Fruit fly (Drosophila melanogaster) whole organism, embryonic: ENCODE data around the gene CG13113.
A peak's percentile ranks its signal among the peaks of the same experiment; 100 is the strongest.

Experiments used
- ATbp ChIP-seq: fragments of 200-800 bp; sonication (Bioruptor generic); optimal IDR thresholded peaks from 2 replicates; lab custom pipeline; 2017; ENCODE audit warnings: missing biosample characterization, mild to moderate bottlenecking, missing genetic modification characterization, missing genetic modification reagents
- Asciz ChIP-seq: fragments of 200-800 bp; sonication (Bioruptor generic); optimal IDR thresholded peaks from 2 replicates; lab custom pipeline; 2017; ENCODE audit warnings: missing biosample characterization, mild to moderate bottlenecking, missing genetic modification characterization, missing genetic modification reagents
- Atf6 ChIP-seq: fragments of 200-800 bp; sonication (Bioruptor generic); IDR thresholded peaks from 2 replicates; pipeline ENCODE4 v1.3.6; 2022; ENCODE audit warnings: missing biosample characterization, missing genetic modification characterization
- CG10321 ChIP-seq: fragments of 200-800 bp; sonication (Bioruptor generic); IDR thresholded peaks from 2 replicates; pipeline ENCODE4 v1.3.6; 2022; ENCODE audit warnings: missing biosample characterization, missing genetic modification characterization
- CG10366 ChIP-seq: fragments of 200-800 bp; sonication (Bioruptor generic); IDR thresholded peaks from 2 replicates; pipeline ENCODE4 v1.3.6; 2022; ENCODE audit warnings: missing biosample characterization, missing genetic modification characterization
- CG12071 ChIP-seq: fragments of 200-800 bp; sonication (Bioruptor generic); optimal IDR thresholded peaks from 3 replicates; lab custom pipeline; 2018; ENCODE audit warnings: missing biosample characterization, mild to moderate bottlenecking, missing genetic modification characterization
- CG12236 ChIP-seq: fragments of 200-800 bp; sonication (Bioruptor generic); optimal IDR thresholded peaks from 2 replicates; lab custom pipeline; 2016; ENCODE audit warnings: missing biosample characterization, missing genetic modification characterization
- CG14965 ChIP-seq: fragments of 200-800 bp; sonication (Bioruptor generic); optimal IDR thresholded peaks from 2 replicates; lab custom pipeline; 2016; ENCODE audit warnings: missing biosample characterization, missing genetic modification characterization, borderline replicate concordance
- CG15073 ChIP-seq: fragments of 200-800 bp; sonication (Bioruptor generic); optimal IDR thresholded peaks from 2 replicates; lab custom pipeline; 2016; ENCODE audit warnings: missing biosample characterization, missing genetic modification characterization
- CG17361 ChIP-seq: fragments of 200-800 bp; sonication (Bioruptor generic); IDR thresholded peaks from 3 replicates; pipeline ENCODE4 v1.3.6; 2022; ENCODE audit warnings: missing biosample characterization, missing genetic modification characterization
- CG17385 ChIP-seq: fragments of 200-800 bp; sonication (Bioruptor generic); optimal IDR thresholded peaks from 3 replicates; lab custom pipeline; 2018; ENCODE audit warnings: missing biosample characterization, mild to moderate bottlenecking, missing genetic modification characterization
- CG2889 ChIP-seq: fragments of 200-800 bp; sonication (Bioruptor generic); IDR thresholded peaks from 3 replicates; pipeline ENCODE4 v1.3.6; 2022; ENCODE audit warnings: missing biosample characterization, missing genetic modification characterization
- CG31365 ChIP-seq: fragments of 200-800 bp; sonication (Bioruptor generic); optimal IDR thresholded peaks from 2 replicates; lab custom pipeline; 2018; ENCODE audit warnings: missing biosample characterization, mild to moderate bottlenecking, missing genetic modification characterization
- CG31441 ChIP-seq: fragments of 200-800 bp; sonication (Bioruptor generic); IDR thresholded peaks from 2 replicates; pipeline ENCODE4 v1.3.6; 2022; ENCODE audit warnings: missing biosample characterization, missing genetic modification characterization
- CG32767 ChIP-seq: fragments of 200-800 bp; sonication (Bioruptor generic); IDR thresholded peaks from 2 replicates; pipeline ENCODE4 v1.3.6; 2022; ENCODE audit warnings: missing biosample characterization, missing genetic modification characterization
- CG43689 ChIP-seq: fragments of 200-800 bp; sonication (Bioruptor generic); IDR thresholded peaks from 2 replicates; pipeline ENCODE4 v1.3.6; 2022; ENCODE audit warnings: missing biosample characterization, missing genetic modification characterization
- CG6175 ChIP-seq: fragments of 200-800 bp; sonication (Bioruptor generic); IDR thresholded peaks from 3 replicates; pipeline ENCODE4 v1.3.6; 2022; ENCODE audit warnings: missing biosample characterization, missing genetic modification characterization
- CG7556 ChIP-seq: fragments of 200-800 bp; sonication (Bioruptor generic); optimal IDR thresholded peaks from 2 replicates; lab custom pipeline; 2017; ENCODE audit warnings: missing biosample characterization, mild to moderate bottlenecking, missing genetic modification characterization
- CG7963 ChIP-seq: fragments of 200-800 bp; sonication (Bioruptor generic); IDR thresholded peaks from 3 replicates; pipeline ENCODE4 v1.3.6; 2022; ENCODE audit warnings: missing biosample characterization, missing genetic modification characterization; ENCODE audit not compliant: partially characterized antibody
- CG8359 ChIP-seq: fragments of 200-800 bp; sonication (Bioruptor generic); optimal IDR thresholded peaks from 2 replicates; lab custom pipeline; 2017; ENCODE audit warnings: missing biosample characterization, mild to moderate bottlenecking, missing genetic modification characterization, borderline replicate concordance
- CG9876 ChIP-seq: fragments of 200-800 bp; sonication (Bioruptor generic); optimal IDR thresholded peaks from 2 replicates; lab custom pipeline; 2016; ENCODE audit warnings: missing biosample characterization, missing genetic modification characterization
- Chrac-16 ChIP-seq: fragments of 200-800 bp; sonication (Bioruptor generic); optimal IDR thresholded peaks from 3 replicates; lab custom pipeline; 2016; ENCODE audit warnings: missing biosample characterization, missing genetic modification characterization
- D19A ChIP-seq: fragments of 200-800 bp; optimal IDR thresholded peaks from 3 replicates; lab custom pipeline; 2019; ENCODE audit warnings: missing biosample characterization, mild to moderate bottlenecking, missing genetic modification characterization, moderate library complexity
- Deaf1 ChIP-seq: fragments of 200-800 bp; optimal IDR thresholded peaks from 3 replicates; lab custom pipeline; 2019; ENCODE audit warnings: missing biosample characterization, mild to moderate bottlenecking, missing genetic modification characterization, moderate library complexity
- Dref ChIP-seq: fragments of 200-800 bp; sonication (Bioruptor generic); IDR thresholded peaks from 2 replicates; pipeline ENCODE4 v1.3.6; 2022; ENCODE audit warnings: missing biosample characterization, missing genetic modification characterization
- H2.0 ChIP-seq: fragments of 200-800 bp; sonication (Bioruptor generic); IDR thresholded peaks from 2 replicates; pipeline ENCODE4 v1.3.6; 2022; ENCODE audit warnings: missing biosample characterization, missing genetic modification characterization
- Hr3 ChIP-seq: fragments of 200-800 bp; sonication (Bioruptor generic); optimal IDR thresholded peaks from 3 replicates; lab custom pipeline; 2016; ENCODE audit warnings: missing biosample characterization, missing genetic modification characterization
- Hr51 ChIP-seq, 2 experiments: fragments of 200-800 bp; sonication (Bioruptor generic); optimal IDR thresholded peaks; 2 replicates in 1 of 2; 3 replicates in 1 of 2; lab custom pipeline; 2016 to 2018; ENCODE audit warnings: missing biosample characterization in 2 of 2, missing genetic modification characterization in 2 of 2, mild to moderate bottlenecking in 1 of 2, moderate library complexity in 1 of 2
- Jarid2 ChIP-seq: fragments of 200-800 bp; sonication (Bioruptor generic); optimal IDR thresholded peaks from 3 replicates; lab custom pipeline; 2017; ENCODE audit warnings: mild to moderate bottlenecking, missing biosample characterization, missing genetic modification reagents, missing genetic modification characterization
- Lhr ChIP-seq: fragments of 200-800 bp; sonication (Bioruptor generic); optimal IDR thresholded peaks from 3 replicates; lab custom pipeline; 2017; ENCODE audit warnings: mild to moderate bottlenecking, missing biosample characterization, missing genetic modification reagents, missing genetic modification characterization
- NFAT ChIP-seq: fragments of 200-800 bp; sonication (Bioruptor generic); IDR thresholded peaks from 2 replicates; pipeline ENCODE4 v1.3.6; 2022; ENCODE audit warnings: missing biosample characterization, missing genetic modification characterization
- NK7.1 ChIP-seq: fragments of 200-800 bp; sonication (Bioruptor generic); optimal IDR thresholded peaks from 3 replicates; lab custom pipeline; 2016; ENCODE audit warnings: missing biosample characterization, missing genetic modification characterization
- Nf-YA ChIP-seq: fragments of 200-800 bp; sonication (Bioruptor generic); IDR thresholded peaks from 2 replicates; pipeline ENCODE4 v1.3.6; 2022; ENCODE audit warnings: missing biosample characterization, missing genetic modification characterization
- Sox100B ChIP-seq: fragments of 200-800 bp; sonication (Bioruptor generic); optimal IDR thresholded peaks from 3 replicates; lab custom pipeline; 2018; ENCODE audit warnings: missing biosample characterization, mild to moderate bottlenecking, missing genetic modification characterization
- az2 ChIP-seq: fragments of 200-800 bp; sonication (Bioruptor generic); optimal IDR thresholded peaks from 3 replicates; lab custom pipeline; 2016; ENCODE audit warnings: missing biosample characterization, missing genetic modification characterization
- bcd ChIP-seq: fragments of 200-800 bp; sonication (Bioruptor generic); optimal IDR thresholded peaks from 2 replicates; lab custom pipeline; 2017; ENCODE audit warnings: missing biosample characterization, mild to moderate bottlenecking, missing genetic modification characterization
- gro ChIP-seq: fragments of 200-800 bp; sonication (Bioruptor generic); optimal IDR thresholded peaks from 2 replicates; lab custom pipeline; 2016; ENCODE audit warnings: missing biosample characterization, missing genetic modification characterization
- lilli ChIP-seq: fragments of 200-800 bp; sonication (Bioruptor generic); optimal IDR thresholded peaks from 3 replicates; lab custom pipeline; 2016; ENCODE audit warnings: missing biosample characterization, missing genetic modification characterization
- pb ChIP-seq: fragments of 200-800 bp; sonication (Bioruptor generic); optimal IDR thresholded peaks from 3 replicates; lab custom pipeline; 2016; ENCODE audit warnings: missing biosample characterization, missing genetic modification characterization
- phol ChIP-seq: fragments of 200-800 bp; sonication (Bioruptor generic); optimal IDR thresholded peaks from 3 replicates; lab custom pipeline; 2018; ENCODE audit warnings: missing biosample characterization, mild to moderate bottlenecking, missing genetic modification characterization, moderate library complexity
- sima ChIP-seq: fragments of 200-800 bp; sonication (Bioruptor generic); optimal IDR thresholded peaks from 2 replicates; lab custom pipeline; 2016; ENCODE audit warnings: missing biosample characterization, missing genetic modification characterization
- toy ChIP-seq: fragments of 200-800 bp; sonication (Bioruptor generic); IDR thresholded peaks from 2 replicates; pipeline ENCODE4 v1.3.6; 2022; ENCODE audit warnings: missing biosample characterization, missing genetic modification characterization
- trem ChIP-seq: fragments of 200-800 bp; optimal IDR thresholded peaks from 3 replicates; lab custom pipeline; 2019; ENCODE audit warnings: missing biosample characterization, mild to moderate bottlenecking, missing genetic modification characterization, moderate library complexity
- trh ChIP-seq: fragments of 200-800 bp; sonication (Bioruptor generic); optimal IDR thresholded peaks from 2 replicates; lab custom pipeline; 2016; ENCODE audit warnings: missing biosample characterization, missing genetic modification characterization
- vfl ChIP-seq: fragments of 200-800 bp; sonication (Bioruptor generic); optimal IDR thresholded peaks from 2 replicates; lab custom pipeline; 2016; ENCODE audit warnings: missing biosample characterization, missing genetic modification characterization
- vvl ChIP-seq: fragments of 200-800 bp; sonication (Bioruptor generic); IDR thresholded peaks from 2 replicates; pipeline ENCODE4 v1.3.6; 2022; ENCODE audit warnings: missing biosample characterization, missing genetic modification characterization
- zen ChIP-seq: fragments of 200-800 bp; sonication (Bioruptor generic); optimal IDR thresholded peaks from 3 replicates; lab custom pipeline; 2018; ENCODE audit warnings: missing biosample characterization, mild to moderate bottlenecking, missing genetic modification characterization, moderate library complexity

The CG13113 gene

dm6 chr2L:9502786-9503443 lies 41.1 kb upstream of the CG13113 start (continued):
- TF ChIP-seq CG32767 (GFP tag; lab: Robert Waterston, UW) = peak; percentile 62; the same call in 1 of the 2 replicates
- TF ChIP-seq Hr51 (GFP tag; optimal IDR thresholded peaks at IDR 0.05; lab: Kevin White, UChicago) = peak; percentile 24 to 84
- TF ChIP-seq sima (GFP tag; lab: Kevin White, UChicago) = no peak
- TF ChIP-seq gro (GFP tag; lab: Kevin White, UChicago) = no peak
- no peak for TF ChIP-seq CG9876 (GFP tag; lab: Kevin White, UChicago)
- no peak for TF ChIP-seq NK7.1 (GFP tag; lab: Kevin White, UChicago)
- TF ChIP-seq Asciz (GFP tag; lab: Kevin White, UChicago) = peak; percentile 55
- peak; percentile 83 for TF ChIP-seq H2.0 (GFP tag; lab: Robert Waterston, UW)
- TF ChIP-seq CG17385 (GFP tag; lab: Kevin White, UChicago) = peak; percentile 77
- TF ChIP-seq CG17361 (GFP tag; lab: Robert Waterston, UW) = peak; percentile 46; the same call in 1 of the 3 replicates
- TF ChIP-seq NFAT (GFP tag; lab: Robert Waterston, UW) = no peak
- TF ChIP-seq Deaf1 (tag; lab: Kevin White, UChicago) = peak; percentile 14
- no peak for TF ChIP-seq CG7963 (GFP tag; lab: Robert Waterston, UW)
- TF ChIP-seq CG12236 = no peak
- TF ChIP-seq lilli (GFP tag; lab: Kevin White, UChicago) = peak; percentile 59
- TF ChIP-seq CG6175 (GFP tag; lab: Robert Waterston, UW) = no peak
- peak; percentile 54 for TF ChIP-seq phol (tag; lab: Kevin White, UChicago)

- TF ChIP-seq Hr3 (GFP tag; lab: Kevin White, UChicago) (no peak), az2 (GFP tag; lab: Kevin White, UChicago) (peak; percentile 25), D19A (tag; lab: Kevin White, UChicago) (peak; percentile 35), bcd (GFP tag; lab: Kevin White, UChicago) (no peak), trem (tag; lab: Kevin White, UChicago) (no peak), Dref (no peak), Hr51 (GFP tag; optimal IDR thresholded peaks at IDR 0.05; lab: Kevin White, UChicago) (peak in 1 of 2 experiments; percentile 29), vvl (GFP tag; lab: Robert Waterston, UW) (peak; percentile 53; the same call in 1 of the 2 replicates), ATbp (GFP tag; lab: Kevin White, UChicago) (no peak), phol (tag; lab: Kevin White, UChicago) (peak; percentile 51), sima (GFP tag; lab: Kevin White, UChicago) (no peak), Atf6 (no peak), CG31441 (peak; percentile 58), CG8359 (GFP tag; lab: Kevin White, UChicago) (no peak), vfl (GFP tag; lab: Kevin White, UChicago) (no peak), Chrac-16 (GFP tag; lab: Kevin White, UChicago) (no peak), Jarid2 (GFP tag; lab: Kevin White, UChicago) (no peak), CG9876 (GFP tag; lab: Kevin White, UChicago) (no peak), trh (no peak), toy (no peak), zen (tag; lab: Kevin White, UChicago) (no peak), CG15073 (GFP tag; lab: Kevin White, UChicago) (no peak), CG14965 (GFP tag; lab: Kevin White, UChicago) (no peak), pb (GFP tag; lab: Kevin White, UChicago) (no peak), CG2889 (GFP tag; lab: Robert Waterston, UW) (no peak), CG10366 (GFP tag; lab: Robert Waterston, UW) (no peak), Sox100B (GFP tag; lab: Kevin White, UChicago) (peak; percentile 26), CG43689 (GFP tag; lab: Robert Waterston, UW) (no peak), CG7556 (no peak), Nf-YA (no peak), CG12071 (GFP tag; lab: Kevin White, UChicago) (no peak), CG31365 (tag; lab: Kevin White, UChicago) (no peak), Lhr (GFP tag; lab: Kevin White, UChicago) (no peak), CG10321 (GFP tag; lab: Robert Waterston, UW) (no peak)
Observed at dm6 chr2L:9505372-9506103, 38.4 kb upstream of the CG13113 start.
